Worm (Caenorhabditis elegans) whole organism, L3 larva: ENCODE data around the gene srj-5.

Experiments used
- R02D3.7 ChIP-seq: fragments of 150-350 bp; optimal IDR thresholded peaks from 2 replicates; lab custom pipeline; 2014; ENCODE audit warnings: missing biosample characterization, missing genetic modification characterization
- ZK546.5 ChIP-seq: sonication (generic microtip); optimal IDR thresholded peaks from 2 replicates; lab custom pipeline; 2017; ENCODE audit warnings: missing biosample characterization, missing genetic modification characterization
- aly-2 ChIP-seq: fragments of 150-350 bp; optimal IDR thresholded peaks from 2 replicates; lab custom pipeline; 2014; ENCODE audit warnings: missing biosample characterization, missing genetic modification characterization
- ama-1 ChIP-seq: fragments of 150-350 bp; optimal IDR thresholded peaks from 2 replicates; lab custom pipeline; 2018
- ceh-16 ChIP-seq: sonication (generic microtip); optimal IDR thresholded peaks from 2 replicates; lab custom pipeline; 2017; ENCODE audit warnings: missing biosample characterization, missing genetic modification characterization
- ceh-28 ChIP-seq: fragments of 150-350 bp; optimal IDR thresholded peaks from 2 replicates; lab custom pipeline; 2014; ENCODE audit warnings: missing biosample characterization, missing genetic modification reagents, missing genetic modification characterization
- ceh-82 ChIP-seq: fragments of 150-350 bp; optimal IDR thresholded peaks from 2 replicates; lab custom pipeline; 2014; ENCODE audit warnings: missing biosample characterization, missing genetic modification characterization
- egl-5 ChIP-seq: fragments of 150-350 bp; optimal IDR thresholded peaks from 2 replicates; lab custom pipeline; 2017; ENCODE audit warnings: missing biosample characterization, missing genetic modification reagents, missing genetic modification characterization, inconsistent platforms
- elt-1 ChIP-seq: fragments of 150-350 bp; optimal IDR thresholded peaks from 2 replicates; lab custom pipeline; 2014; ENCODE audit warnings: missing biosample characterization, missing genetic modification characterization
- elt-2 ChIP-seq: sonication (generic microtip); optimal IDR thresholded peaks from 2 replicates; lab custom pipeline; 2016; ENCODE audit warnings: missing genetic modification reagents, mild to moderate bottlenecking, missing genetic modification characterization, missing compliant biosample characterization
- eor-1 ChIP-seq, 2 experiments: fragments of 150-350 bp; optimal IDR thresholded peaks; 2 replicates each; lab custom pipeline; 2014 to 2018; ENCODE audit warnings: missing biosample characterization in 2 of 2, missing genetic modification characterization in 2 of 2
- fkh-10 ChIP-seq: sonication (generic microtip); optimal IDR thresholded peaks from 2 replicates; lab custom pipeline; 2017; ENCODE audit warnings: missing biosample characterization, missing genetic modification reagents, missing genetic modification characterization
- fkh-2 ChIP-seq: fragments of 150-350 bp; optimal IDR thresholded peaks from 2 replicates; lab custom pipeline; 2014; ENCODE audit warnings: missing biosample characterization, missing genetic modification reagents, missing genetic modification characterization
- fos-1 ChIP-seq: fragments of 150-350 bp; optimal IDR thresholded peaks from 2 replicates; lab custom pipeline; 2014; ENCODE audit warnings: missing biosample characterization, missing genetic modification characterization
- hmg-11 ChIP-seq: sonication (generic microtip); optimal IDR thresholded peaks from 2 replicates; lab custom pipeline; 2016; ENCODE audit warnings: missing genetic modification characterization, missing compliant biosample characterization
- lin-15B ChIP-seq: fragments of 150-350 bp; optimal IDR thresholded peaks from 2 replicates; lab custom pipeline; 2014; ENCODE audit warnings: missing biosample characterization, missing genetic modification characterization
- lin-39 ChIP-seq: fragments of 150-350 bp; optimal IDR thresholded peaks from 2 replicates; lab custom pipeline; 2018; ENCODE audit warnings: missing biosample characterization, missing genetic modification reagents, missing genetic modification characterization
- lsy-12 ChIP-seq: sonication (generic microtip); optimal IDR thresholded peaks from 2 replicates; lab custom pipeline; 2016; ENCODE audit warnings: mild to moderate bottlenecking, missing genetic modification characterization, missing compliant biosample characterization
- mdl-1 ChIP-seq: fragments of 150-350 bp; optimal IDR thresholded peaks from 2 replicates; lab custom pipeline; 2014; ENCODE audit warnings: missing biosample characterization, missing genetic modification characterization
- mml-1 ChIP-seq: fragments of 150-350 bp; sonication (generic microtip); optimal IDR thresholded peaks from 3 replicates; lab custom pipeline; 2014; ENCODE audit warnings: missing biosample characterization, missing genetic modification characterization
- nfya-1 ChIP-seq: sonication (generic microtip); optimal IDR thresholded peaks from 2 replicates; lab custom pipeline; 2017; ENCODE audit warnings: missing genetic modification characterization, mild to moderate bottlenecking, missing compliant biosample characterization, antibody characterized with exemption, moderate library complexity; ENCODE audit not compliant: insufficient read depth
- nhr-11 ChIP-seq: fragments of 150-350 bp; optimal IDR thresholded peaks from 2 replicates; lab custom pipeline; 2014; ENCODE audit warnings: missing biosample characterization, missing genetic modification characterization
- nhr-23 ChIP-seq: fragments of 150-350 bp; optimal IDR thresholded peaks from 2 replicates; lab custom pipeline; 2014; ENCODE audit warnings: missing biosample characterization, missing genetic modification reagents, missing genetic modification characterization
- nhr-25 ChIP-seq: sonication (generic microtip); optimal IDR thresholded peaks from 2 replicates; lab custom pipeline; 2017; ENCODE audit warnings: missing biosample characterization, missing genetic modification characterization
- nhr-28 ChIP-seq: fragments of 150-350 bp; optimal IDR thresholded peaks from 2 replicates; lab custom pipeline; 2014; ENCODE audit warnings: missing biosample characterization, missing genetic modification characterization
- nhr-43 ChIP-seq: sonication (generic microtip); optimal IDR thresholded peaks from 2 replicates; lab custom pipeline; 2016; ENCODE audit warnings: mild to moderate bottlenecking, missing genetic modification characterization, missing compliant biosample characterization; ENCODE audit not compliant: poor library complexity, severe bottlenecking
- nhr-76 ChIP-seq: fragments of 150-350 bp; sonication (generic microtip); optimal IDR thresholded peaks from 5 replicates; lab custom pipeline; 2014; ENCODE audit warnings: missing biosample characterization, missing genetic modification characterization
- nhr-77 ChIP-seq: fragments of 150-350 bp; optimal IDR thresholded peaks from 2 replicates; lab custom pipeline; 2014; ENCODE audit warnings: missing biosample characterization, missing genetic modification characterization
- pha-4 ChIP-seq: fragments of 150-350 bp; optimal IDR thresholded peaks from 2 replicates; lab custom pipeline; 2014; ENCODE audit warnings: missing biosample characterization, missing genetic modification reagents, missing genetic modification characterization
- pqm-1 ChIP-seq: fragments of 150-350 bp; optimal IDR thresholded peaks from 2 replicates; lab custom pipeline; 2017; ENCODE audit warnings: missing biosample characterization, missing genetic modification characterization, inconsistent platforms
- skn-1 ChIP-seq: fragments of 150-350 bp; optimal IDR thresholded peaks from 2 replicates; lab custom pipeline; 2014; ENCODE audit warnings: missing biosample characterization, missing genetic modification characterization
- snpc-4 ChIP-seq: fragments of 150-350 bp; optimal IDR thresholded peaks from 2 replicates; lab custom pipeline; 2014; ENCODE audit warnings: missing biosample characterization, missing genetic modification characterization
- tbx-2 ChIP-seq: sonication (generic microtip); optimal IDR thresholded peaks from 2 replicates; lab custom pipeline; 2016; ENCODE audit warnings: mild to moderate bottlenecking, missing genetic modification characterization, missing compliant biosample characterization
- unc-62 ChIP-seq: fragments of 150-350 bp; sonication (generic microtip); optimal IDR thresholded peaks from 4 replicates; lab custom pipeline; 2014; ENCODE audit warnings: missing biosample characterization, missing genetic modification reagents, missing genetic modification characterization
- zag-1 ChIP-seq: fragments of 150-350 bp; optimal IDR thresholded peaks from 2 replicates; lab custom pipeline; 2014; ENCODE audit warnings: missing biosample characterization, missing genetic modification characterization
- ztf-11 ChIP-seq: fragments of 150-350 bp; optimal IDR thresholded peaks from 2 replicates; lab custom pipeline; 2014; ENCODE audit warnings: missing biosample characterization, missing genetic modification characterization
- ztf-4 ChIP-seq: fragments of 150-350 bp; optimal IDR thresholded peaks from 2 replicates; lab custom pipeline; 2014; ENCODE audit warnings: missing biosample characterization, missing genetic modification characterization

Gene srj-5

DNA sequence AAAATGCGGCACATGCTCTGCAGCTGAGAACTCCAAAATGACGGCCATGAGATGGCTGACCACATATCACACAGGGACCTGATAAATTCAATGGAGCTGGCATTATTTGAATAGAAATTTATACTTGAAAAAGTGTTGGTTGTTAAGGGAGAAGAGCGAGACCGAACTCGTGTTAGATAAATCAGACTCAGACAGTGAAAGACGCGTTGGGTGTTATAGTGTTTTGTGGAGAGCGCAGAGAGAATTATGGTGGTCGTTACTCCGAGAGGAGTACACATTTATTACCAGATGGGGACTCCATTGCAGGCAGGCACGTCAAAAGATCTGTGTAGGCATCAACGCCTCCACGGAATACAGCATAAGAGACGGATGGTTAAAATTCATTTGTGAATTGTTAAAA, 10.1 kb downstream of the srj-5 start, which contains the start of gene nhr-190:
TSS of gene nhr-190 (minus strand) at position 175 of the 400 bp plus-strand sequence.
- TF ChIP-seq nfya-1 (no peak), ztf-11 (tag; lab: Kevin White, UChicago) (no peak), lin-39 (peak; percentile 17), egl-5 (tag; lab: Kevin White, UChicago) (peak; percentile 29), ZK546.5 (no peak), hmg-11 (peak; percentile 41)
- TF ChIP-seq, all 47 proteins: peak for 3

DNA sequence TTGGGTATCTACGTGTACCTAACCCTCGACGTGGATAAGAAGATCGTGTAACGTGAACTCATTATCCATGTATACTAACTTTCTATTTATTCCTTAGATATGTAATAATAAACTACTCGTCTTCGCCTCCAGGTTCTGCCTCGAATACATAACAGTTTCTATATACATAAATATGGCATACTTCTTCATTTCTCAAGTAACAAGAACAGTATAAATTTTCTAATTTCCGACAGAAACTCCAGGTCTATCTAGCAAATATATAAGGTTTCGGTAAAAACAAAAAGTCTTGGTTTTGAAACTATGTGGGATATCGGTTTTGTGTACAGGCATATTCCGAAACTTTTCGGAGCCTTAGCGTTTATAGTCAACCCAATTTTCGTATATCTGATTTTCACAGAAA, 14.5 kb downstream of the srj-5 start, which contains the start of gene srj-37:
TSS of gene srj-37 (plus strand) at position 301 of the 400 bp plus-strand sequence.
- no peak for TF ChIP-seq snpc-4 (tag; lab: Kevin White, UChicago)
- no peak for TF ChIP-seq fkh-10
- TF ChIP-seq, all 47 proteins: peak for 0

DNA sequence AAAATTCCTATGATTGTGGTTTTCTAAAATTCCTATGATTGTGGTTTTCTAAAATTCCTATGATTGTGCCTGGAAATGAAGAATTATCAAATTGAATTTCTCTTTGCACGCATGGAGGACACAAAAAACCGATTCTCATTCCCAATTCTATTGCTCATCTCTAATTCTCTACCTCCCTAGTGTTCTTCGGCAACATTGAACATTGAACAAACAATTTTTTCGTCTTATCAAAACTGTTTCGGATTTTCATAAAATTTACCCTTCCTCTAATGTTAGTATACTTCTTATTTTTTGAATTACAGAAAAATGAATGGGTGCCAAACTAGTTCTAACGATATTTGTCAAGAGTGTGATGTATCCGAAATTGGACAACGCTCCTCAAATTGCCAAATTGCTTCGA, 16.6 kb downstream of the srj-5 start, which contains the start of gene pals-31:
TSS of gene pals-31 (plus strand) at position 301 of the 400 bp plus-strand sequence.
- no peak for TF ChIP-seq nhr-25 (tag; lab: Kevin White, UChicago)
- no peak for TF ChIP-seq lin-15B
- no peak for TF ChIP-seq lsy-12 (tag; lab: Kevin White, UChicago)
- TF ChIP-seq ceh-28 (tag; lab: Kevin White, UChicago): no peak
- no peak for TF ChIP-seq nhr-43
- TF ChIP-seq ama-1: no peak
- TF ChIP-seq pqm-1 (tag; lab: Kevin White, UChicago): no peak
- TF ChIP-seq aly-2 (tag; lab: Kevin White, UChicago): no peak
- TF ChIP-seq fkh-2 (tag; lab: Kevin White, UChicago): no peak
- TF ChIP-seq, all 47 proteins: peak for 0

DNA sequence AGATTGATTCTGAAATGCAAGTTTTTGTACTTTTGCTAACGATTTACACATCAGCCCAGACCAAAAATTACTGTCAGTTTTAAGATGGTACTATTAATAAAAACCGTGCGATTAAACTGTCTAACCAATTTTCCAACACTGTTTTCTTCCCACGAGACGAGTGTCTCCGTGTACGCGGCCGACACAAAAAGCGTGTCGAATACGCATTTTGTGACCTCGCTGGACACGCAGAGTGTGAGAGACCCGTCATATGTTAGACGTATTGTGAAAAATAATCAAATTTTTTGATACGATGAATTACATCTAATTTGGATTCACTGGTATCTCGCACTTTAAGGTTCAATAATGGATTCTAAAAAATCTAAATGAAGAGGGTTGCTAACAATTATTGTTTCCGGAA, 17.2 kb downstream of the srj-5 start:
- TF ChIP-seq hmg-11 (no peak), lin-39 (no peak), unc-62 (no peak), nfya-1 (no peak), pqm-1 (tag; lab: Kevin White, UChicago) (peak; percentile 51), tbx-2 (tag; lab: Kevin White, UChicago) (no peak), elt-1 (tag; lab: Kevin White, UChicago) (no peak), nhr-28 (tag; lab: Kevin White, UChicago) (no peak), nhr-23 (tag; lab: Kevin White, UChicago) (peak; percentile 40), fkh-2 (tag; lab: Kevin White, UChicago) (no peak), snpc-4 (tag; lab: Kevin White, UChicago) (peak; percentile 89), nhr-11 (tag; lab: Kevin White, UChicago) (no peak), nhr-25 (tag; lab: Kevin White, UChicago) (peak; percentile 35), eor-1 (tag; optimal IDR thresholded peaks at IDR 0.05; lab: Kevin White, UChicago) (no peak), zag-1 (tag; lab: Kevin White, UChicago) (no peak), R02D3.7 (tag; lab: Kevin White, UChicago) (no peak), ceh-28 (tag; lab: Kevin White, UChicago) (no peak), elt-2 (tag; lab: Kevin White, UChicago) (peak; percentile 51), pha-4 (peak; percentile 52), mml-1 (no peak), aly-2 (tag; lab: Kevin White, UChicago) (no peak), mdl-1 (tag; lab: Kevin White, UChicago) (no peak), nhr-77 (tag; lab: Kevin White, UChicago) (no peak), ama-1 (no peak)

DNA sequence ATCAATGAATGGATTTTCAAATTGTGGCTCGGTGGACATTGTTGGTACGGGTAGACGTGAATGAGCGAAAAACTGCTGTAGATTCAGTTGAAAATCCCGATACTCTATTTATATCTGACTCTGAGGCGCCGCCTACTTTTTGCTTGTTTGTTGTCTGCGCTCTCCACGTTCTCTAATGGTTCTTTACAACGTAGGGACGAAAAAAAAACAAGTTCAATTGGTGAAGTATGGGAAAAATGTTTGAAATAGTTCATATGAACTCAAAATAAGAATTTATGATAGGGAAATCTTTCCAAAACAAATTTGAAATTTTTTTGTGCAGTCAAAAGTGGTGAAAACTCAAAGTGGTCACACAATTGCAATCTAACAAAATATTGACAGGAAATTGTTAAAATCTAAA, 18.0 kb downstream of the srj-5 start, which contains the start of gene F48G7.10:
TSS of gene F48G7.10 (minus strand) at position 101 of the 400 bp plus-strand sequence.
- TF ChIP-seq fkh-10 (no peak), lsy-12 (tag; lab: Kevin White, UChicago) (no peak), snpc-4 (tag; lab: Kevin White, UChicago) (no peak), lin-39 (no peak), eor-1 (tag; optimal IDR thresholded peaks at IDR 0.05; lab: Kevin White, UChicago) (no peak), tbx-2 (tag; lab: Kevin White, UChicago) (no peak), skn-1 (tag; lab: Kevin White, UChicago) (no peak)

DNA sequence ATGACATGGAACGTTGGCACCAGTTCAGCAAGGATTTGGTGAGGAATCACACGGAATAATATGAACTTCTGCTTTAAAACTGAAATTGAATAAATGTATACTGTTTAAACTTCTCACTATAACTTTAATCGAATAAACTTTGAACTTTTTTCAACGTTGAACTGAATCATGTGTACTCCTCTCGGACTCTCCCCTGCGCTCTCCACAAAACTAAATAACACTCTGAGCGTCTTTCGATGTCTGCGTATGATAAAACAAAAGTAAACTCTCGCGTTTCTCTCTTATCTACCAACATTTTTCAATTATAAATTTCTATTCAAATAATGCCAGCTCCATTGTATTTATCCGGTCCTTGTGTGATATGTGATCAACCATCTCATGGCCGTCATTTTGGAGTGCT, 21.0 kb downstream of the srj-5 start:
- peak; percentile 25 for TF ChIP-seq elt-2 (tag; lab: Kevin White, UChicago)
- TF ChIP-seq fos-1 (tag; lab: Kevin White, UChicago): no peak
- no peak for TF ChIP-seq ztf-4 (tag; lab: Kevin White, UChicago)
- peak; percentile 8 for TF ChIP-seq snpc-4 (tag; lab: Kevin White, UChicago)
- TF ChIP-seq lin-39: no peak
- TF ChIP-seq hmg-11: no peak
- no peak for TF ChIP-seq skn-1 (tag; lab: Kevin White, UChicago)
- TF ChIP-seq ZK546.5: no peak
- TF ChIP-seq pqm-1 (tag; lab: Kevin White, UChicago): peak; percentile 10
- TF ChIP-seq nhr-76: no peak
- TF ChIP-seq pha-4: peak; percentile 59
- no peak for TF ChIP-seq nhr-11 (tag; lab: Kevin White, UChicago)
- TF ChIP-seq ceh-82 (tag; lab: Kevin White, UChicago): no peak
- no peak for TF ChIP-seq lin-15B
- TF ChIP-seq ceh-16 (tag; lab: Kevin White, UChicago): no peak
- no peak for TF ChIP-seq nhr-43
- no peak for TF ChIP-seq fkh-10
- TF ChIP-seq, all 47 proteins: peak for 4
